Worm (Caenorhabditis elegans) whole organism, L1 larva: ENCODE data around the gene col-79.

Experiments
- lin-13 ChIP-seq: fragments of 150-350 bp; optimal IDR thresholded peaks from 2 replicates; lab custom pipeline; 2014; ENCODE audit warnings: missing biosample characterization, missing genetic modification reagents, missing genetic modification characterization
- lir-3 ChIP-seq: sonication (generic microtip); optimal IDR thresholded peaks from 2 replicates; lab custom pipeline; 2016; ENCODE audit warnings: mild to moderate bottlenecking, missing genetic modification characterization, moderate library complexity, missing compliant biosample characterization; ENCODE audit not compliant: poor library complexity
- ztf-11 ChIP-seq, 2 experiments: sonication (generic microtip); optimal IDR thresholded peaks; 2 replicates each; lab custom pipeline; 2016 to 2017; ENCODE audit warnings: missing genetic modification characterization in 2 of 2, missing biosample characterization in 1 of 2, missing compliant biosample characterization in 1 of 2

- TF ChIP-seq lir-3 (tag; lab: Kevin White, UChicago), result no peak
- TF ChIP-seq lin-13 (GFP tag; lab: Kevin White, UChicago), result no peak
- no peak for TF ChIP-seq ztf-11 (tag; optimal IDR thresholded peaks at IDR 0.05; lab: Kevin White, UChicago)
Measured at ce11 chrII:10696060-10696459, 7.4 kb upstream of the col-79 start.
